Worm (Caenorhabditis elegans) whole organism, young adult: ENCODE results near the gene lex-1.

Experiments
- Y95B8A.8 ChIP-seq: fragments of 200-800 bp; sonication (Bioruptor generic); IDR thresholded peaks from 2 replicates; pipeline ENCODE4 v1.3.6; 2022; ENCODE audit warnings: missing genetic modification reagents, missing genetic modification characterization, missing compliant biosample characterization
- bed-1 ChIP-seq: fragments of 200-800 bp; sonication (Bioruptor generic); IDR thresholded peaks from 2 replicates; pipeline ENCODE4 v1.3.6; 2022; ENCODE audit warnings: missing genetic modification reagents, missing genetic modification characterization, missing compliant biosample characterization
- dpff-1 ChIP-seq: sonication (generic microtip); optimal IDR thresholded peaks from 2 replicates; lab custom pipeline; 2017; ENCODE audit warnings: mild to moderate bottlenecking, missing genetic modification characterization, missing compliant biosample characterization
- efl-1 ChIP-seq: fragments of 150-350 bp; optimal IDR thresholded peaks from 2 replicates; lab custom pipeline; 2014; ENCODE audit warnings: missing biosample characterization, missing genetic modification reagents, missing genetic modification characterization
- egl-44 ChIP-seq: fragments of 200-800 bp; sonication (Bioruptor generic); IDR thresholded peaks from 2 replicates; pipeline ENCODE4 v1.3.6; 2022; ENCODE audit warnings: missing genetic modification reagents, missing genetic modification characterization, missing compliant biosample characterization
- him-1 ChIP-seq: sonication (generic microtip); optimal IDR thresholded peaks from 2 replicates; lab custom pipeline; 2016; ENCODE audit warnings: missing genotype, missing genetic modification reagents, missing genetic modification characterization, missing compliant biosample characterization
- let-526 ChIP-seq: fragments of 200-800 bp; sonication (Bioruptor generic); IDR thresholded peaks from 2 replicates; pipeline ENCODE4 v1.3.6; 2022; ENCODE audit warnings: missing genetic modification reagents, missing genetic modification characterization, missing compliant biosample characterization
- nfya-2 ChIP-seq: fragments of 200-800 bp; sonication (Bioruptor generic); IDR thresholded peaks from 2 replicates; pipeline ENCODE4 v1.3.6; 2022; ENCODE audit warnings: missing genetic modification reagents, missing genetic modification characterization, missing compliant biosample characterization
- snpc-4 ChIP-seq, 5 experiments: fragments of 150-350 bp in 1 of 5; sonication (generic microtip) in 4 of 5; optimal IDR thresholded peaks; 2 replicates each; lab custom pipeline; 2014 to 2018; ENCODE audit warnings: missing genetic modification characterization in 5 of 5, missing biosample characterization in 3 of 5, antibody characterized with exemption in 2 of 5, mild to moderate bottlenecking in 2 of 5, missing compliant biosample characterization in 2 of 5, missing genotype in 2 of 5, moderate library complexity in 2 of 5, missing genetic modification reagents in 1 of 5

ce11 chrIV:12089551-12089950, 10.3 kb downstream of the lex-1 start, which contains the start of gene F11A10.6:
- TF ChIP-seq bed-1: no peak
- no peak for TF ChIP-seq him-1
- no peak for TF ChIP-seq nfya-2 (GFP tag; lab: Robert Waterston, UW)
- no peak for TF ChIP-seq let-526
- TF ChIP-seq efl-1 (GFP tag; lab: Kevin White, UChicago): no peak
- TF ChIP-seq dpff-1 (tag; lab: Kevin White, UChicago): no peak
- no peak for TF ChIP-seq Y95B8A.8 (GFP tag; lab: Robert Waterston, UW)
- TF ChIP-seq snpc-4 (GFP tag; optimal IDR thresholded peaks at IDR 0.05; lab: Kevin White, UChicago): no peak
- no peak for TF ChIP-seq snpc-4 (tag; optimal IDR thresholded peaks at IDR 0.05; lab: Kevin White, UChicago)
- TF ChIP-seq egl-44 (GFP tag; lab: Robert Waterston, UW): no peak
